Worm (Caenorhabditis elegans): ENCODE results near the gene T08E11.1.

DNA sequence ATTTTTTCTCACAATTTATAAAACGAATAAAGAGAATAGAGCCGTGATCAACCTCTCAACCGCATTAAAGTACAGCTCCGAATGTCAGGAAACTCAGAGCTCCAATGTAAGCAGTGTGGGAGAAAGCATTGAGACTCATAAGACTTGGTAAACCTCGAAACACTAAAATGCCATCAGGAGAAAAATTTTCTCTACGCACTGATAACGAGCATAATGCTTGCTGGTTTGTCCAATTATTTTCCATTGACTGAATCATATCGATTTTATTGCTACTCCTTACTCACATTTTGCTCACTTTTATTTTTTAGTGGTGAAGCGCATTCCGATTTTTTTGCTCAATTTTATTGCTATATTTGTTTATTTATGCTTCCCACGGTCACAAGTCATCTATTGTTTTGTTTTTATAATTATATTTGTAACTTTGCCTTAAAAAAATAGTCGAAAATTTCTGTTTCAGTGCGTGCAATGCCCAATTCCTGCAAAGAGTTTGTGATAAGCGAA, 6.1 kb upstream of the T08E11.1 start, which contains the start of gene math-40:
- TF ChIP-seq cog-1 (tag; optimal IDR thresholded peaks at IDR 0.05): no peak
- no peak for TF ChIP-seq ztf-23 (GFP tag; IDR thresholded peaks at IDR 0.05)
- TF ChIP-seq tab-1 (GFP tag; IDR thresholded peaks at IDR 0.05): no peak

Data from whole organism, midembryonic.